Worm (Caenorhabditis elegans) whole organism, L1 larva: ENCODE data around the gene ecps-1.

ENCODE experiments used
- C04F5.9 ChIP-seq: sonication (generic microtip); optimal IDR thresholded peaks from 2 replicates; lab custom pipeline; 2016; ENCODE audit warnings: missing genetic modification characterization, missing compliant biosample characterization
- C16A3.4 ChIP-seq: fragments of 150-350 bp; optimal IDR thresholded peaks from 2 replicates; lab custom pipeline; 2014; ENCODE audit warnings: missing biosample characterization, missing genetic modification characterization
- C34B4.2 ChIP-seq: sonication (generic microtip); optimal IDR thresholded peaks from 2 replicates; lab custom pipeline; 2017; ENCODE audit warnings: mild to moderate bottlenecking, missing genetic modification characterization, missing compliant biosample characterization
- F16B12.6 ChIP-seq: fragments of 150-350 bp; optimal IDR thresholded peaks from 2 replicates; lab custom pipeline; 2014; ENCODE audit warnings: missing biosample characterization, missing genetic modification characterization
- Y116A8C.19 ChIP-seq: sonication (generic microtip); optimal IDR thresholded peaks from 2 replicates; lab custom pipeline; 2016; ENCODE audit warnings: missing compliant biosample characterization, missing genetic modification characterization, borderline replicate concordance
- aha-1 ChIP-seq: fragments of 150-350 bp; optimal IDR thresholded peaks from 2 replicates; lab custom pipeline; 2014; ENCODE audit warnings: missing biosample characterization, missing genetic modification characterization
- alr-1 ChIP-seq: fragments of 200-800 bp; sonication (Bioruptor generic); optimal IDR thresholded peaks from 2 replicates; lab custom pipeline; 2018; ENCODE audit warnings: borderline replicate concordance, mild to moderate bottlenecking, missing genetic modification characterization, missing compliant biosample characterization
- aly-2 ChIP-seq: fragments of 150-350 bp; optimal IDR thresholded peaks from 2 replicates; lab custom pipeline; 2014; ENCODE audit warnings: missing biosample characterization, missing genetic modification characterization
- ceh-63 ChIP-seq: fragments of 200-800 bp; sonication (Bioruptor generic); optimal IDR thresholded peaks from 2 replicates; lab custom pipeline; 2018; ENCODE audit warnings: mild to moderate bottlenecking, missing genetic modification characterization, missing compliant biosample characterization
- ceh-8 ChIP-seq: fragments of 200-800 bp; sonication (Bioruptor generic); optimal IDR thresholded peaks from 2 replicates; lab custom pipeline; 2018; ENCODE audit warnings: mild to moderate bottlenecking, missing genetic modification characterization, moderate library complexity, missing compliant biosample characterization
- ceh-82 ChIP-seq, 3 experiments: fragments of 150-350 bp in 1 of 3; sonication (generic microtip) in 2 of 3; optimal IDR thresholded peaks; 2 replicates each; lab custom pipeline; 2014 to 2017; ENCODE audit warnings: missing biosample characterization in 3 of 3, missing genetic modification characterization in 3 of 3
- ceh-90 ChIP-seq: sonication (generic microtip); optimal IDR thresholded peaks from 2 replicates; lab custom pipeline; 2016; ENCODE audit warnings: missing genetic modification characterization, missing compliant biosample characterization
- ces-1 ChIP-seq: fragments of 150-350 bp; optimal IDR thresholded peaks from 2 replicates; lab custom pipeline; 2014; ENCODE audit warnings: missing biosample characterization, missing genetic modification reagents, missing genetic modification characterization
- efl-1 ChIP-seq, 4 experiments: fragments of 150-350 bp; optimal IDR thresholded peaks in 3 of 4; peaks in 1 of 4; 1 replicate in 1 of 4; 2 replicates in 3 of 4; lab custom pipeline; 2014; ENCODE audit warnings: missing biosample characterization in 2 of 4, missing genetic modification characterization in 2 of 4, missing genetic modification reagents in 2 of 4
- efl-3 ChIP-seq: fragments of 200-800 bp; sonication (Bioruptor generic); optimal IDR thresholded peaks from 2 replicates; lab custom pipeline; 2018; ENCODE audit warnings: mild to moderate bottlenecking, missing genetic modification characterization, missing compliant biosample characterization
- elt-3 ChIP-seq, 6 experiments: fragments of 150-350 bp in 1 of 6; sonication (generic microtip); optimal IDR thresholded peaks; 2 replicates each; lab custom pipeline; 2017 to 2018; ENCODE audit warnings: missing biosample characterization in 6 of 6, missing genetic modification characterization in 6 of 6, inconsistent platforms in 1 of 6
- ets-5 ChIP-seq: fragments of 200-800 bp; sonication (Bioruptor generic); IDR thresholded peaks from 2 replicates; pipeline ENCODE4 v1.3.6; 2022; ENCODE audit warnings: missing genetic modification characterization, missing compliant biosample characterization
- fkh-10 ChIP-seq: sonication (generic microtip); optimal IDR thresholded peaks from 2 replicates; lab custom pipeline; 2017; ENCODE audit warnings: missing biosample characterization, missing genetic modification reagents, missing genetic modification characterization
- fkh-4 ChIP-seq: sonication (generic microtip); optimal IDR thresholded peaks from 2 replicates; lab custom pipeline; 2016; ENCODE audit warnings: missing compliant biosample characterization, missing genetic modification characterization, borderline replicate concordance
- fkh-8 ChIP-seq: sonication (generic microtip); optimal IDR thresholded peaks from 2 replicates; lab custom pipeline; 2016; ENCODE audit warnings: mild to moderate bottlenecking, missing genetic modification characterization, missing compliant biosample characterization
- fos-1 ChIP-seq: fragments of 150-350 bp; optimal IDR thresholded peaks from 2 replicates; lab custom pipeline; 2014; ENCODE audit warnings: missing biosample characterization, missing genetic modification characterization
- hlh-4 ChIP-seq: sonication (generic microtip); optimal IDR thresholded peaks from 2 replicates; lab custom pipeline; 2016; ENCODE audit warnings: mild to moderate bottlenecking, missing genetic modification characterization, missing compliant biosample characterization
- jun-1 ChIP-seq: fragments of 150-350 bp; optimal IDR thresholded peaks from 2 replicates; lab custom pipeline; 2014; ENCODE audit warnings: missing biosample characterization, missing genetic modification reagents, missing genetic modification characterization
- lin-13 ChIP-seq: fragments of 150-350 bp; optimal IDR thresholded peaks from 2 replicates; lab custom pipeline; 2014; ENCODE audit warnings: missing biosample characterization, missing genetic modification reagents, missing genetic modification characterization
- lin-14 ChIP-seq: fragments of 200-800 bp; sonication (Bioruptor generic); optimal IDR thresholded peaks from 2 replicates; lab custom pipeline; 2018; ENCODE audit warnings: mild to moderate bottlenecking, missing genetic modification characterization, moderate library complexity, missing compliant biosample characterization
- lin-15B ChIP-seq: fragments of 150-350 bp; sonication (generic microtip); optimal IDR thresholded peaks from 3 replicates; lab custom pipeline; 2014; ENCODE audit warnings: missing biosample characterization, missing genetic modification characterization
- lin-35 ChIP-seq, 2 experiments: fragments of 150-350 bp; optimal IDR thresholded peaks; 2 replicates each; lab custom pipeline; 2014; ENCODE audit warnings: missing biosample characterization in 2 of 2, missing genetic modification characterization in 2 of 2, missing genetic modification reagents in 2 of 2
- lin-39 ChIP-seq: fragments of 150-350 bp; optimal IDR thresholded peaks from 2 replicates; lab custom pipeline; 2014; ENCODE audit warnings: missing biosample characterization, missing genetic modification reagents, missing genetic modification characterization
- mdl-1 ChIP-seq, 2 experiments: fragments of 150-350 bp; optimal IDR thresholded peaks; 2 replicates each; lab custom pipeline; 2014 to 2017; ENCODE audit warnings: missing biosample characterization in 2 of 2, missing genetic modification characterization in 2 of 2, inconsistent platforms in 1 of 2
- mef-2 ChIP-seq: fragments of 150-350 bp; optimal IDR thresholded peaks from 2 replicates; lab custom pipeline; 2014; ENCODE audit warnings: missing biosample characterization, missing genetic modification characterization
- mep-1 ChIP-seq: fragments of 150-350 bp; optimal IDR thresholded peaks from 2 replicates; lab custom pipeline; 2014; ENCODE audit warnings: missing biosample characterization, missing genetic modification characterization
- nhr-19 ChIP-seq: fragments of 200-800 bp; sonication (Bioruptor generic); conservative IDR thresholded peaks from 2 replicates; pipeline ENCODE4 v1.3.6; 2022; ENCODE audit warnings: missing genetic modification characterization, missing compliant biosample characterization
- nhr-237 ChIP-seq: fragments of 150-350 bp; optimal IDR thresholded peaks from 2 replicates; lab custom pipeline; 2014; ENCODE audit warnings: missing biosample characterization, missing genetic modification characterization
- nhr-47 ChIP-seq: sonication (generic microtip); optimal IDR thresholded peaks from 2 replicates; lab custom pipeline; 2016; ENCODE audit warnings: mild to moderate bottlenecking, missing genetic modification characterization, moderate library complexity, missing compliant biosample characterization
- nhr-76 ChIP-seq: sonication (generic microtip); optimal IDR thresholded peaks from 2 replicates; lab custom pipeline; 2017; ENCODE audit warnings: missing biosample characterization, missing genetic modification characterization
- nhr-85 ChIP-seq: sonication (generic microtip); peaks from one replicate; lab custom pipeline; 2016; ENCODE audit warnings: missing genetic modification characterization, inconsistent platforms, missing compliant biosample characterization
- pag-3 ChIP-seq: sonication (generic microtip); optimal IDR thresholded peaks from 2 replicates; lab custom pipeline; 2017; ENCODE audit warnings: missing genetic modification characterization, mild to moderate bottlenecking, missing compliant biosample characterization, antibody characterized with exemption, borderline replicate concordance; ENCODE audit not compliant: insufficient read depth
- pax-3 ChIP-seq: fragments of 200-800 bp; sonication (Bioruptor generic); optimal IDR thresholded peaks from 2 replicates; lab custom pipeline; 2018; ENCODE audit warnings: mild to moderate bottlenecking, missing genetic modification characterization, moderate library complexity, missing compliant biosample characterization
- pqm-1 ChIP-seq: sonication (generic microtip); optimal IDR thresholded peaks from 3 replicates; lab custom pipeline; 2017; ENCODE audit warnings: missing biosample characterization, missing genetic modification characterization
- snpc-4 ChIP-seq: fragments of 150-350 bp; optimal IDR thresholded peaks from 2 replicates; lab custom pipeline; 2014; ENCODE audit warnings: missing biosample characterization, missing genetic modification characterization
- snu-23 ChIP-seq: sonication (generic microtip); optimal IDR thresholded peaks from 2 replicates; lab custom pipeline; 2016; ENCODE audit warnings: missing genetic modification characterization, missing compliant biosample characterization
- sox-4 ChIP-seq: sonication (generic microtip); optimal IDR thresholded peaks from 2 replicates; lab custom pipeline; 2016; ENCODE audit warnings: missing genetic modification characterization, missing compliant biosample characterization
- sptf-1 ChIP-seq: fragments of 150-350 bp; optimal IDR thresholded peaks from 2 replicates; lab custom pipeline; 2014; ENCODE audit warnings: missing biosample characterization, missing genetic modification characterization
- swsn-7 ChIP-seq: sonication (generic microtip); optimal IDR thresholded peaks from 2 replicates; lab custom pipeline; 2016; ENCODE audit warnings: missing genetic modification characterization, missing compliant biosample characterization
- tlp-1 ChIP-seq: fragments of 150-350 bp; optimal IDR thresholded peaks from 2 replicates; lab custom pipeline; 2014; ENCODE audit warnings: missing biosample characterization, missing genetic modification characterization
- unc-98 ChIP-seq: fragments of 200-800 bp; sonication (Bioruptor generic); IDR thresholded peaks from 2 replicates; pipeline ENCODE4 v1.3.6; 2022; ENCODE audit warnings: missing genetic modification characterization, missing compliant biosample characterization
- vab-15 ChIP-seq: sonication (generic microtip); optimal IDR thresholded peaks from 2 replicates; lab custom pipeline; 2017; ENCODE audit warnings: missing genotype, mild to moderate bottlenecking, missing genetic modification characterization, missing compliant biosample characterization
- xbp-1 ChIP-seq: sonication (generic microtip); optimal IDR thresholded peaks from 2 replicates; lab custom pipeline; 2016; ENCODE audit warnings: missing genetic modification characterization, missing compliant biosample characterization
- zag-1 ChIP-seq: fragments of 150-350 bp; optimal IDR thresholded peaks from 2 replicates; lab custom pipeline; 2014; ENCODE audit warnings: missing biosample characterization, missing genetic modification characterization
- zip-4 ChIP-seq: fragments of 200-800 bp; sonication (Bioruptor generic); optimal IDR thresholded peaks from 2 replicates; lab custom pipeline; 2018; ENCODE audit warnings: mild to moderate bottlenecking, missing genetic modification characterization, moderate library complexity, missing compliant biosample characterization
- ztf-11 ChIP-seq, 2 experiments: sonication (generic microtip); optimal IDR thresholded peaks; 2 replicates each; lab custom pipeline; 2016 to 2017; ENCODE audit warnings: missing genetic modification characterization in 2 of 2, missing biosample characterization in 1 of 2, missing compliant biosample characterization in 1 of 2

ecps-1 gene

DNA sequence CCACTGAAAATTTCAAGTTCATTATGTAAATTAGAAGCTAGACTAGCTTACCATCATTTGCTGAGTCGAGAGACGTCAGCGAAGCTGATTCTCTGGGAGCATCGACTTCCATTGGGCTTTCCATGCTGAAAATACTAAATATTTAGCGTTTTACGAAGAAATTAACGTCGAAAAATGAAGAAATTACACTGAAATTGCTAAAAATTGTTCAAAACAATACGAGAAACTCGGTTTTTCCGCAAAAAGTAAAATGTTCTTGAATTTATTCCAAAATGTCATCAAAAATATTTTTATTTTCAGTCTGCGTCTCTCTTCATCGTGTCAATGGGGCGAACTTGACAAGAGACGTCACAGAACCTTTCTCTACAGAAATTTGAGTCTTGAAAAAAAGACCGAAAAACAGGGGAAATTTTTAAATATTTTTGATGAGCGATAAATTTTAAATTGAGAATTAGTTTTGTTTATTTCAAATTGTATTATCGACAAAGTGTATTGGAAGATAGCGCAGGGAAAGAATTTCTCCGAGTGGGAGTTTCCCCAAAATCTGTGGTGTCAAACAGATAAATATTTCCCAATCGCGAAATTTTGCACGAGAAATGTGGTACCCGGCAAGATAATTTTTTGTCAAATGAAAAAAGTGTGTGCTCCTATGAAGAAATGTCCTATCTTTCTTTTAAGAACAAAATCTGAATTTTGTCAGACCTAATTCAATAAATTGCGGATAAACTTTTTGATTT, at the start of gene ecps-1:
Gene ecps-1 (minus strand): TSS at position 125 of the 737 bp plus-strand sequence.
- TF ChIP-seq lin-35 (GFP tag; optimal IDR thresholded peaks at IDR 0.05; lab: Kevin White, UChicago) (peak; percentile 81 to 90), ztf-11 (tag; optimal IDR thresholded peaks at IDR 0.05; lab: Kevin White, UChicago) (peak in 1 of 2 experiments; percentile 95), C04F5.9 (tag; lab: Kevin White, UChicago) (peak; percentile 81), pqm-1 (tag; lab: Kevin White, UChicago) (peak; percentile 72), Y116A8C.19 (tag; lab: Kevin White, UChicago) (peak; percentile 21), C34B4.2 (tag; lab: Kevin White, UChicago) (no peak), zag-1 (no peak), pax-3 (tag; lab: Kevin White, UChicago) (peak; percentile 93), zip-4 (GFP tag; lab: Kevin White, UChicago) (peak; percentile 70), ceh-63 (GFP tag; lab: Kevin White, UChicago) (peak; percentile 91), ceh-90 (tag; lab: Kevin White, UChicago) (peak; percentile 77), pag-3 (tag; lab: Kevin White, UChicago) (no peak), C16A3.4 (tag; lab: Kevin White, UChicago) (peak; percentile 98), fkh-10 (peak; percentile 78), tlp-1 (tag; lab: Kevin White, UChicago) (no peak), nhr-47 (tag; lab: Kevin White, UChicago) (peak; percentile 94), lin-13 (GFP tag; lab: Kevin White, UChicago) (peak; percentile 83), elt-3 (tag; optimal IDR thresholded peaks at IDR 0.05; lab: Kevin White, UChicago) (peak in 2 of 6 experiments; percentile 72 to 93), efl-3 (no peak), jun-1 (peak; percentile 81), ceh-82 (tag; optimal IDR thresholded peaks at IDR 0.05; lab: Kevin White, UChicago) (peak; percentile 80 to 92 (median 90)), mef-2 (tag; lab: Kevin White, UChicago) (no peak), F16B12.6 (tag; lab: Kevin White, UChicago) (peak; percentile 69), lin-15B (tag; lab: Kevin White, UChicago) (peak; percentile 93), aly-2 (peak; percentile 89), lin-14 (GFP tag; lab: Kevin White, UChicago) (peak; percentile 95), ets-5 (GFP tag; lab: Robert Waterston, UW) (no peak), snu-23 (GFP tag; lab: Kevin White, UChicago) (peak; percentile 94), mdl-1 (tag; optimal IDR thresholded peaks at IDR 0.05; lab: Kevin White, UChicago) (peak in 1 of 2 experiments; percentile 47), xbp-1 (tag; lab: Kevin White, UChicago) (peak; percentile 92), alr-1 (tag; lab: Kevin White, UChicago) (no peak), ceh-8 (GFP tag; lab: Kevin White, UChicago) (peak; percentile 76), sox-4 (tag; lab: Kevin White, UChicago) (peak; percentile 91), nhr-237 (tag; lab: Kevin White, UChicago) (peak; percentile 68), fos-1 (tag; lab: Kevin White, UChicago) (peak; percentile 88), nhr-19 (GFP tag; lab: Robert Waterston, UW) (peak; percentile 89), nhr-76 (no peak), swsn-7 (tag; lab: Kevin White, UChicago) (peak; percentile 91), fkh-8 (tag; lab: Kevin White, UChicago) (peak; percentile 95), efl-1 (optimal IDR thresholded peaks at IDR 0.05; lab: Kevin White, UChicago) (peak; percentile 88 to 92), efl-1 (GFP tag; optimal IDR thresholded peaks at IDR 0.05 in 1 of 2; lab: Kevin White, UChicago) (peak; percentile 78 to 98), fkh-4 (tag; lab: Kevin White, UChicago) (peak; percentile 76), nhr-85 (peak; percentile 92), lin-39 (tag; lab: Kevin White, UChicago) (peak; percentile 83), mep-1 (tag; lab: Kevin White, UChicago) (peak; percentile 96), sptf-1 (tag; lab: Kevin White, UChicago) (no peak), vab-15 (tag; lab: Kevin White, UChicago) (peak; percentile 1), aha-1 (tag; lab: Kevin White, UChicago) (no peak), unc-98 (GFP tag; lab: Robert Waterston, UW) (peak; percentile 96), ces-1 (GFP tag; lab: Kevin White, UChicago) (no peak), snpc-4 (tag; lab: Kevin White, UChicago) (peak; percentile 50), hlh-4 (no peak)
